Fruit fly (Drosophila melanogaster): ENCODE data around the gene mkg-p.

mkg-p gene

dm6 chr3L:8412725-8413124, 7.6 kb upstream of the mkg-p start, which contains the start of the genes Oseg1 and mtrm:
Gene Oseg1, minus strand, starts transcription at chr3L:8412825.
Gene mtrm, plus strand, starts transcription at chr3L:8413012.
- TF ChIP-seq Ets65A (GFP tag) (peak; percentile 30), her (GFP tag; optimal IDR thresholded peaks at IDR 0.05) (no peak)

- peak; percentile 10 for TF ChIP-seq mam (GFP tag; optimal IDR thresholded peaks at IDR 0.05)
- TF ChIP-seq unc-4 (GFP tag; IDR thresholded peaks at IDR 0.05; ENCODE audit: partially characterized antibody), result no peak
- peak; percentile 24 for TF ChIP-seq hkb (optimal IDR thresholded peaks at IDR 0.05)
- no peak for TF ChIP-seq hkb (GFP tag; IDR thresholded peaks at IDR 0.05)
- TF ChIP-seq eyg (GFP tag; optimal IDR thresholded peaks at IDR 0.05), result no peak
- TF ChIP-seq scrt (GFP tag; optimal IDR thresholded peaks at IDR 0.05), result peak; percentile 67
- peak; percentile 94 for TF ChIP-seq Myb (GFP tag; optimal IDR thresholded peaks at IDR 0.05)
- TF ChIP-seq Bgb (GFP tag; IDR thresholded peaks at IDR 0.05; ENCODE audit: partially characterized antibody), result no peak
- TF ChIP-seq Hr39 (optimal IDR thresholded peaks at IDR 0.05), result no peak
- peak; percentile 15 for TF ChIP-seq HLH54F (GFP tag; optimal IDR thresholded peaks at IDR 0.05)
- no peak for TF ChIP-seq tio (GFP tag; optimal IDR thresholded peaks at IDR 0.05)
- peak; percentile 85 for TF ChIP-seq row (GFP tag; IDR thresholded peaks at IDR 0.05)
- no peak for TF ChIP-seq Gsc (GFP tag; IDR thresholded peaks at IDR 0.05)
- TF ChIP-seq MTF-1 (GFP tag; optimal IDR thresholded peaks at IDR 0.05; ENCODE audit: borderline replicate concordance), result no peak
- peak; percentile 65 for TF ChIP-seq nmo (GFP tag; optimal IDR thresholded peaks at IDR 0.05)
- peak; percentile 61 for TF ChIP-seq Med (GFP tag)
- no peak for TF ChIP-seq ranshi (GFP tag; IDR thresholded peaks at IDR 0.05)
- TF ChIP-seq Stat92E (GFP tag; optimal IDR thresholded peaks at IDR 0.05), result no peak
- TF ChIP-seq sc (optimal IDR thresholded peaks at IDR 0.05), result no peak
- no peak for TF ChIP-seq sc (GFP tag; optimal IDR thresholded peaks at IDR 0.05)
- TF ChIP-seq CG30403 (GFP tag; optimal IDR thresholded peaks at IDR 0.05), result peak; percentile 32
- no peak for TF ChIP-seq Chrac-16 (GFP tag; optimal IDR thresholded peaks at IDR 0.05)
- peak; percentile 13 for TF ChIP-seq salm (tag; optimal IDR thresholded peaks at IDR 0.05)
- TF ChIP-seq CG12155 (GFP tag; optimal IDR thresholded peaks at IDR 0.05), result peak; percentile 11
- TF ChIP-seq CG30020 (tag; optimal IDR thresholded peaks at IDR 0.05), result no peak
- peak in 1 of 2 experiments; percentile 47 for TF ChIP-seq tll (GFP tag; optimal IDR thresholded peaks at IDR 0.05)
- no peak for TF ChIP-seq tin (GFP tag; optimal IDR thresholded peaks at IDR 0.05)
- peak; percentile 51 for TF ChIP-seq pzg (GFP tag; optimal IDR thresholded peaks at IDR 0.05)
- TF ChIP-seq D (optimal IDR thresholded peaks at IDR 0.05), result no peak
- TF ChIP-seq D (GFP tag; optimal IDR thresholded peaks at IDR 0.05), result no peak
- TF ChIP-seq Eip74EF (GFP tag; optimal IDR thresholded peaks at IDR 0.05), result no peak
- peak; percentile 71 for TF ChIP-seq Elba2 (GFP tag; optimal IDR thresholded peaks at IDR 0.05)
- TF ChIP-seq fd102C (GFP tag; optimal IDR thresholded peaks at IDR 0.05), result no peak
- no peak for TF ChIP-seq crol (GFP tag; IDR thresholded peaks at IDR 0.05)
- peak; percentile 82 for TF ChIP-seq sd (tag; optimal IDR thresholded peaks at IDR 0.05)
- TF ChIP-seq Sry-δ (GFP tag; optimal IDR thresholded peaks at IDR 0.05), result peak; percentile 50
- no peak for TF ChIP-seq trh (GFP tag; optimal IDR thresholded peaks at IDR 0.05)
- no peak for TF ChIP-seq ewg (GFP tag; optimal IDR thresholded peaks at IDR 0.05)
- peak; percentile 62 for TF ChIP-seq Sin3A (optimal IDR thresholded peaks at IDR 0.05)
- no peak for TF ChIP-seq hth (optimal IDR thresholded peaks at IDR 0.05)
- peak; percentile 41 for TF ChIP-seq CG12391 (tag; optimal IDR thresholded peaks at IDR 0.05)
- TF ChIP-seq Lpt (GFP tag; optimal IDR thresholded peaks at IDR 0.05), result no peak
- TF ChIP-seq CG13287 (GFP tag; IDR thresholded peaks at IDR 0.05; ENCODE audit: partially characterized antibody), result peak; percentile 28; the same call in 1 of the 2 replicates
- TF ChIP-seq dpn (GFP tag; optimal IDR thresholded peaks at IDR 0.05), result peak in 1 of 2 experiments; percentile 9
- no peak for TF ChIP-seq CG7745 (tag; optimal IDR thresholded peaks at IDR 0.05)
- peak; percentile 49 for TF ChIP-seq CHES-1-like (GFP tag; optimal IDR thresholded peaks at IDR 0.05)
- 0 out of 3 replicates have a peak, but pooled peaks have one; percentile 31 for TF ChIP-seq knrl (GFP tag; IDR thresholded peaks at IDR 0.05; ENCODE audit: partially characterized antibody)
- TF ChIP-seq Rfx (GFP tag; IDR thresholded peaks at IDR 0.05), result peak; percentile 64
Measured at dm6 chr3L:8411439-8411897, 6.4 kb upstream of the mkg-p start, which contains the start of gene Exo70. Gene Exo70, plus strand, starts transcription at chr3L:8411851.

All from whole organism, embryonic.